Fruit fly (Drosophila melanogaster) whole organism, embryonic: ENCODE data around the gene ci.

Source experiments
- B-H2 ChIP-seq: fragments of 200-800 bp; sonication (Bioruptor generic); optimal IDR thresholded peaks from 2 replicates; lab custom pipeline; 2018; ENCODE audit warnings: missing biosample characterization, mild to moderate bottlenecking, missing genetic modification characterization
- Bgb ChIP-seq: fragments of 200-800 bp; sonication (Bioruptor generic); IDR thresholded peaks from 2 replicates; pipeline ENCODE4 v1.3.6; 2022; ENCODE audit warnings: missing biosample characterization, missing genetic modification characterization; ENCODE audit not compliant: partially characterized antibody
- Bteb2 ChIP-seq: fragments of 200-800 bp; sonication (Bioruptor generic); optimal IDR thresholded peaks from 2 replicates; lab custom pipeline; 2016; ENCODE audit warnings: missing biosample characterization, missing genetic modification characterization
- CG10543 ChIP-seq: fragments of 200-800 bp; sonication (Bioruptor generic); optimal IDR thresholded peaks from 3 replicates; lab custom pipeline; 2017; ENCODE audit warnings: missing biosample characterization, mild to moderate bottlenecking, missing genetic modification characterization, moderate library complexity
- CG11695 ChIP-seq: fragments of 200-800 bp; sonication (Bioruptor generic); IDR thresholded peaks from 3 replicates; pipeline ENCODE4 v1.3.6; 2022; ENCODE audit warnings: missing biosample characterization, missing genetic modification characterization
- CG14710 ChIP-seq: fragments of 200-800 bp; sonication (Bioruptor generic); optimal IDR thresholded peaks from 3 replicates; lab custom pipeline; 2019; ENCODE audit warnings: missing biosample characterization, mild to moderate bottlenecking, missing genetic modification characterization, moderate library complexity
- CG15696 ChIP-seq: fragments of 200-800 bp; sonication (Bioruptor generic); optimal IDR thresholded peaks from 2 replicates; lab custom pipeline; 2019; ENCODE audit warnings: missing biosample characterization, mild to moderate bottlenecking, missing genetic modification characterization, moderate library complexity
- CG17359 ChIP-seq: fragments of 200-800 bp; sonication (Bioruptor generic); optimal IDR thresholded peaks from 3 replicates; lab custom pipeline; 2018; ENCODE audit warnings: missing biosample characterization, mild to moderate bottlenecking, missing genetic modification characterization, moderate library complexity
- CG42726 ChIP-seq: fragments of 200-800 bp; sonication (Bioruptor generic); IDR thresholded peaks from 2 replicates; pipeline ENCODE4 v1.3.6; 2022; ENCODE audit warnings: missing biosample characterization, missing genetic modification characterization; ENCODE audit not compliant: partially characterized antibody
- CG4707 ChIP-seq: fragments of 200-800 bp; sonication (Bioruptor generic); optimal IDR thresholded peaks from 2 replicates; lab custom pipeline; 2018; ENCODE audit warnings: missing biosample characterization, mild to moderate bottlenecking, missing genetic modification characterization, moderate library complexity
- CG7987 ChIP-seq: fragments of 200-800 bp; sonication (Bioruptor generic); optimal IDR thresholded peaks from 2 replicates; lab custom pipeline; 2018; ENCODE audit warnings: missing biosample characterization, mild to moderate bottlenecking, missing genetic modification characterization, moderate library complexity
- CG8924 ChIP-seq: fragments of 200-800 bp; optimal IDR thresholded peaks from 3 replicates; lab custom pipeline; 2019; ENCODE audit warnings: missing biosample characterization, mild to moderate bottlenecking, missing genetic modification characterization, moderate library complexity
- D19A ChIP-seq: fragments of 200-800 bp; optimal IDR thresholded peaks from 3 replicates; lab custom pipeline; 2019; ENCODE audit warnings: missing biosample characterization, mild to moderate bottlenecking, missing genetic modification characterization, moderate library complexity
- HLHmδ ChIP-seq: fragments of 200-800 bp; sonication (Bioruptor generic); optimal IDR thresholded peaks from 2 replicates; lab custom pipeline; 2018; ENCODE audit warnings: missing biosample characterization, mild to moderate bottlenecking, missing genetic modification characterization, moderate library complexity
- Hr51 ChIP-seq, 2 experiments: fragments of 200-800 bp; sonication (Bioruptor generic); optimal IDR thresholded peaks; 2 replicates in 1 of 2; 3 replicates in 1 of 2; lab custom pipeline; 2016 to 2018; ENCODE audit warnings: missing biosample characterization in 2 of 2, missing genetic modification characterization in 2 of 2, mild to moderate bottlenecking in 1 of 2, moderate library complexity in 1 of 2
- Lhr ChIP-seq: fragments of 200-800 bp; sonication (Bioruptor generic); optimal IDR thresholded peaks from 3 replicates; lab custom pipeline; 2017; ENCODE audit warnings: mild to moderate bottlenecking, missing biosample characterization, missing genetic modification reagents, missing genetic modification characterization
- Nf-YC ChIP-seq: fragments of 200-800 bp; optimal IDR thresholded peaks from 3 replicates; lab custom pipeline; 2019; ENCODE audit warnings: missing biosample characterization, mild to moderate bottlenecking, missing genetic modification characterization, moderate library complexity
- Oli ChIP-seq: fragments of 200-800 bp; sonication (Bioruptor generic); optimal IDR thresholded peaks from 2 replicates; lab custom pipeline; 2018; ENCODE audit warnings: missing biosample characterization, mild to moderate bottlenecking, missing genetic modification characterization, moderate library complexity
- Opbp ChIP-seq: fragments of 200-800 bp; sonication (Bioruptor generic); IDR thresholded peaks from 3 replicates; pipeline ENCODE4 v1.3.6; 2022; ENCODE audit warnings: missing biosample characterization, missing genetic modification characterization; ENCODE audit not compliant: partially characterized antibody
- Side ChIP-seq: fragments of 200-800 bp; sonication (Bioruptor generic); optimal IDR thresholded peaks from 2 replicates; lab custom pipeline; 2016; ENCODE audit warnings: missing biosample characterization, missing genetic modification characterization
- Stat92E ChIP-seq, 3 experiments: fragments of >200 bp in 2 of 3; fragments of 200-800 bp in 1 of 3; sonication (Bioruptor generic) in 1 of 3; optimal IDR thresholded peaks; 2 replicates each; lab custom pipeline; 2017 to 2019; ENCODE audit warnings: missing biosample characterization in 3 of 3, missing genetic modification characterization in 3 of 3, mild to moderate bottlenecking in 1 of 3, moderate library complexity in 1 of 3
- Taf1 ChIP-seq: fragments of 200-800 bp; sonication (Bioruptor generic); IDR thresholded peaks from 2 replicates; pipeline ENCODE4 v1.3.6; 2022; ENCODE audit warnings: missing biosample characterization, missing genetic modification characterization
- Trl ChIP-seq, 3 experiments: fragments of >200 bp in 2 of 3; fragments of 200-800 bp in 1 of 3; sonication (Bioruptor generic) in 1 of 3; optimal IDR thresholded peaks; 2 replicates in 1 of 3; 3 replicates in 2 of 3; lab custom pipeline; 2016 to 2017; ENCODE audit warnings: missing biosample characterization in 1 of 3, missing genetic modification characterization in 1 of 3
- YL-1 ChIP-seq: fragments of 200-800 bp; sonication (Bioruptor generic); optimal IDR thresholded peaks from 3 replicates; lab custom pipeline; 2017; ENCODE audit warnings: missing biosample characterization, mild to moderate bottlenecking, missing genetic modification characterization
- bsh ChIP-seq, 2 experiments: fragments of 200-800 bp; sonication (Bioruptor generic); optimal IDR thresholded peaks; 2 replicates each; lab custom pipeline; 2017 to 2018; ENCODE audit warnings: mild to moderate bottlenecking in 2 of 2, missing biosample characterization in 2 of 2, missing genetic modification characterization in 2 of 2, moderate library complexity in 1 of 2
- dmrt99B ChIP-seq: fragments of 200-800 bp; sonication (Bioruptor generic); optimal IDR thresholded peaks from 2 replicates; lab custom pipeline; 2018; ENCODE audit warnings: missing biosample characterization, mild to moderate bottlenecking, missing genetic modification characterization, moderate library complexity
- fu2 ChIP-seq: fragments of 200-800 bp; sonication (Bioruptor generic); optimal IDR thresholded peaks from 2 replicates; lab custom pipeline; 2016; ENCODE audit warnings: missing biosample characterization, missing genetic modification characterization
- grau ChIP-seq: fragments of 200-800 bp; optimal IDR thresholded peaks from 3 replicates; lab custom pipeline; 2019; ENCODE audit warnings: missing biosample characterization, mild to moderate bottlenecking, missing genetic modification characterization, moderate library complexity
- grn ChIP-seq: fragments of 200-800 bp; sonication (Bioruptor generic); optimal IDR thresholded peaks from 3 replicates; lab custom pipeline; 2017; ENCODE audit warnings: missing biosample characterization, missing genetic modification characterization
- hb ChIP-seq: fragments of 200-800 bp; sonication (Bioruptor generic); IDR thresholded peaks from 3 replicates; pipeline ENCODE4 v1.3.6; 2022; ENCODE audit warnings: missing biosample characterization, missing genetic modification characterization; ENCODE audit not compliant: partially characterized antibody
- ind ChIP-seq: fragments of 200-800 bp; sonication (Bioruptor generic); optimal IDR thresholded peaks from 3 replicates; lab custom pipeline; 2016; ENCODE audit warnings: missing biosample characterization, missing genetic modification characterization
- mirr ChIP-seq: fragments of 200-800 bp; sonication (Bioruptor generic); optimal IDR thresholded peaks from 3 replicates; lab custom pipeline; 2018; ENCODE audit warnings: missing biosample characterization, mild to moderate bottlenecking, missing genetic modification characterization
- mld ChIP-seq: fragments of 200-800 bp; sonication (Bioruptor generic); IDR thresholded peaks from 3 replicates; pipeline ENCODE4 v1.3.6; 2022; ENCODE audit warnings: missing biosample characterization, missing genetic modification characterization; ENCODE audit not compliant: partially characterized antibody
- pfk ChIP-seq: fragments of 200-800 bp; sonication (Bioruptor generic); optimal IDR thresholded peaks from 2 replicates; lab custom pipeline; 2018; ENCODE audit warnings: missing biosample characterization, mild to moderate bottlenecking, missing genetic modification characterization, moderate library complexity
- pho ChIP-seq: fragments of 200-800 bp; sonication (Bioruptor generic); optimal IDR thresholded peaks from 2 replicates; lab custom pipeline; 2016; ENCODE audit warnings: missing biosample characterization, missing genetic modification characterization
- phol ChIP-seq: fragments of 200-800 bp; sonication (Bioruptor generic); optimal IDR thresholded peaks from 3 replicates; lab custom pipeline; 2018; ENCODE audit warnings: missing biosample characterization, mild to moderate bottlenecking, missing genetic modification characterization, moderate library complexity
- rib ChIP-seq: fragments of 200-800 bp; sonication (Bioruptor generic); IDR thresholded peaks from 2 replicates; pipeline ENCODE4 v1.3.6; 2022; ENCODE audit warnings: missing biosample characterization, missing genetic modification characterization
- salm ChIP-seq: fragments of 200-800 bp; sonication (Bioruptor generic); optimal IDR thresholded peaks from 2 replicates; lab custom pipeline; 2018; ENCODE audit warnings: missing biosample characterization, mild to moderate bottlenecking, missing genetic modification characterization
- sens ChIP-seq: fragments of 200-800 bp; sonication (Bioruptor generic); peaks from one replicate; lab custom pipeline; 2016; ENCODE audit warnings: missing biosample characterization, missing genetic modification characterization
- slp2 ChIP-seq: fragments of 200-800 bp; sonication (Bioruptor generic); optimal IDR thresholded peaks from 2 replicates; lab custom pipeline; 2016; ENCODE audit warnings: missing biosample characterization, missing genetic modification characterization
- stwl ChIP-seq: fragments of 200-800 bp; sonication (Bioruptor generic); optimal IDR thresholded peaks from 3 replicates; lab custom pipeline; 2018; ENCODE audit warnings: missing biosample characterization, mild to moderate bottlenecking, missing genetic modification characterization, moderate library complexity
- sug ChIP-seq: fragments of 200-800 bp; optimal IDR thresholded peaks from 2 replicates; lab custom pipeline; 2019; ENCODE audit warnings: missing biosample characterization, mild to moderate bottlenecking, missing genetic modification characterization, moderate library complexity
- unc-4 ChIP-seq: fragments of 200-800 bp; sonication (Bioruptor generic); IDR thresholded peaks from 2 replicates; pipeline ENCODE4 v1.3.6; 2022; ENCODE audit warnings: missing biosample characterization, missing genetic modification characterization; ENCODE audit not compliant: partially characterized antibody
- vnd ChIP-seq: fragments of 200-800 bp; sonication (Bioruptor generic); IDR thresholded peaks from 3 replicates; pipeline ENCODE4 v1.3.6; 2022; ENCODE audit warnings: missing biosample characterization, missing genetic modification characterization; ENCODE audit not compliant: partially characterized antibody
- zen ChIP-seq: fragments of 200-800 bp; sonication (Bioruptor generic); optimal IDR thresholded peaks from 3 replicates; lab custom pipeline; 2018; ENCODE audit warnings: missing biosample characterization, mild to moderate bottlenecking, missing genetic modification characterization, moderate library complexity

Gene ci

DNA sequence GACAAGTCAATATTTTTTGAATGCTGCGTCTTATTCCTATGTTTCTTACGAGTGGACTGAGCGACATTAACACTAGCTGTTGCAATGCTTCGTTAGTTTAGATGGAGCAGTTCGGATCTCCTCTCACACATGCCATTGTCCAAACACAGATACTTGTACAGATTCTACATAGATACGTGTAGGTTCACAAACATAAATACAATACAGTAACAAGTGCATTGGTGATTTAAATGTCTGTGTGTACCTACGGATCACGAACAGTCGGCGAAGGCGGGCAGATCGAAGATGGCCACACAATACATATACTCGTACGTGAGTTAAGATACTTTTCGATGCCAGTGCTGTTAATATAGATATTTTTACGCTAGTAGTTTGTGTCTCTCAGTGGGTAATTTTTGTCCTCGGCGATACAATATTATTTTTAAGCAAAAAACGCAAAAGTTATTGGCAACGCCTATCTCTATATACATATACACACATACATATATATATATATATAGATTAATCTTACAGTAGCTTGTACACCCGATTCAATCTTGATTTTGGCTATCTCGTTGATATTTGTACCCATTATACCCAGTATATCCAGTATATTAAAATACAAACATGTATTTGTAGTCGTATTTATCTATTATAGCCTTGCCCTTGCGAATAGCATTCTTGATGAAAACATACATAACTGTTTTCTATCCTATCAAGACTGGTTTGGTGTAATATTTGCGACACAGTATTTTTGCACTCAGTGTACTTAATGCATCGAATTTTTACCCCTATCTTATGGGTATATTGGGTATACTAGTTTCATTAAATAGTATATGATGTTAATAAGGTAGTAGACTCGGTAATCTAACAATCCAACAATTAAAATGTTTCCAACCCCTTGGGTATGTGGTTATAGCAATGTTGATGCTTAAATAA lies at the start of gene ci (continued):
- TF ChIP-seq fu2 (GFP tag; lab: Kevin White, UChicago) = no peak
- peak; percentile 79 for TF ChIP-seq sens (GFP tag; lab: Kevin White, UChicago)
- TF ChIP-seq vnd (GFP tag; lab: Robert Waterston, UW) = no peak
- peak; percentile 53 for TF ChIP-seq CG15696 (tag; lab: Kevin White, UChicago)
- TF ChIP-seq slp2 (GFP tag; lab: Kevin White, UChicago) = no peak
- no peak for TF ChIP-seq CG42726 (GFP tag; lab: Robert Waterston, UW)
- peak; percentile 27 for TF ChIP-seq D19A (tag; lab: Kevin White, UChicago)
- TF ChIP-seq CG14710 (tag; lab: Kevin White, UChicago) = peak; percentile 17
- peak; percentile 65 for TF ChIP-seq Nf-YC (tag; lab: Kevin White, UChicago)
- TF ChIP-seq bsh (GFP tag; optimal IDR thresholded peaks at IDR 0.05; lab: Kevin White, UChicago) = peak; percentile 12 to 33
- peak in 2 of 3 experiments; percentile 38 to 78 for TF ChIP-seq Stat92E (GFP tag; optimal IDR thresholded peaks at IDR 0.05; lab: Kevin White, UChicago)
- peak; percentile 72 for TF ChIP-seq sug (tag; lab: Kevin White, UChicago)
- TF ChIP-seq pho = no peak
- TF ChIP-seq ind (GFP tag; lab: Kevin White, UChicago) = no peak
- peak; percentile 51 for TF ChIP-seq grn (GFP tag; lab: Kevin White, UChicago)
- TF ChIP-seq CG17359 (tag; lab: Kevin White, UChicago) = peak; percentile 22
- TF ChIP-seq YL-1 = peak; percentile 16
- peak; percentile 43 for TF ChIP-seq salm
- TF ChIP-seq phol (tag; lab: Kevin White, UChicago) = peak; percentile 67
- no peak for TF ChIP-seq Opbp (GFP tag; lab: Robert Waterston, UW)
- peak; percentile 98 for TF ChIP-seq mirr
- TF ChIP-seq hb (GFP tag; lab: Robert Waterston, UW) = no peak
- TF ChIP-seq B-H2 (GFP tag; lab: Kevin White, UChicago) = peak; percentile 71
- peak; percentile 44 for TF ChIP-seq dmrt99B (tag; lab: Kevin White, UChicago)
- no peak for TF ChIP-seq Bteb2 (GFP tag; lab: Kevin White, UChicago)
- TF ChIP-seq stwl (tag; lab: Kevin White, UChicago) = peak; percentile 26
- TF ChIP-seq CG8924 = peak; percentile 71
- no peak for TF ChIP-seq Lhr (GFP tag; lab: Kevin White, UChicago)
- TF ChIP-seq zen (tag; lab: Kevin White, UChicago) = peak; percentile 4
- peak in 1 of 2 experiments; percentile 12 for TF ChIP-seq Trl (optimal IDR thresholded peaks at IDR 0.05; lab: Kevin White, UChicago)
- no peak for TF ChIP-seq Trl (GFP tag; optimal IDR thresholded peaks at IDR 0.05; lab: Kevin White, UChicago)
- peak; percentile 90 for TF ChIP-seq CG10543
- TF ChIP-seq Oli = no peak
- peak; percentile 34 for TF ChIP-seq CG4707 (GFP tag; lab: Kevin White, UChicago)
- TF ChIP-seq unc-4 (GFP tag; lab: Robert Waterston, UW) = no peak
- TF ChIP-seq Bgb (GFP tag; lab: Robert Waterston, UW) = no peak; the same call in 1 of the 2 replicates
- peak; percentile 63 for TF ChIP-seq pfk (GFP tag; lab: Kevin White, UChicago)
- no peak for TF ChIP-seq Taf1 (GFP tag; lab: Robert Waterston, UW)
- TF ChIP-seq CG11695 (GFP tag; lab: Robert Waterston, UW) = 0 out of 3 replicates have a peak, but pooled peaks have one; percentile 16
- TF ChIP-seq CG7987 (GFP tag; lab: Kevin White, UChicago) = peak; percentile 82
- TF ChIP-seq Side (GFP tag; lab: Kevin White, UChicago) = peak; percentile 12
- TF ChIP-seq rib (GFP tag; lab: Robert Waterston, UW) = peak; percentile 58; the same call in 1 of the 2 replicates
- TF ChIP-seq mld (GFP tag; lab: Robert Waterston, UW) = no peak
- TF ChIP-seq HLHmδ (GFP tag; lab: Kevin White, UChicago) = no peak
- peak; percentile 10 for TF ChIP-seq grau (tag; lab: Kevin White, UChicago)
- no peak for TF ChIP-seq Hr51 (GFP tag; optimal IDR thresholded peaks at IDR 0.05; lab: Kevin White, UChicago)
